Fruit fly (Drosophila melanogaster) whole organism, embryonic: ENCODE measurements around the gene CG12056.

Experiments
- ATbp ChIP-seq: fragments of 200-800 bp; sonication (Bioruptor generic); optimal IDR thresholded peaks from 2 replicates; lab custom pipeline; 2017; ENCODE audit warnings: missing biosample characterization, mild to moderate bottlenecking, missing genetic modification characterization, missing genetic modification reagents
- C15 ChIP-seq: fragments of 200-800 bp; sonication (Bioruptor generic); IDR thresholded peaks from 3 replicates; pipeline ENCODE4 v1.3.6; 2022; ENCODE audit warnings: missing biosample characterization, missing genetic modification characterization
- CG11504 ChIP-seq: fragments of 200-800 bp; sonication (Bioruptor generic); optimal IDR thresholded peaks from 3 replicates; lab custom pipeline; 2019; ENCODE audit warnings: missing biosample characterization, mild to moderate bottlenecking, missing genetic modification characterization, moderate library complexity
- CG13424 ChIP-seq: fragments of 200-800 bp; sonication (Bioruptor generic); optimal IDR thresholded peaks from 2 replicates; lab custom pipeline; 2019; ENCODE audit warnings: missing biosample characterization, mild to moderate bottlenecking, missing genetic modification characterization, moderate library complexity
- CG14860 ChIP-seq: fragments of 200-800 bp; sonication (Bioruptor generic); IDR thresholded peaks from 3 replicates; pipeline ENCODE4 v1.3.6; 2022; ENCODE audit warnings: missing biosample characterization, missing genetic modification characterization; ENCODE audit not compliant: partially characterized antibody
- CG15011 ChIP-seq: fragments of 200-800 bp; sonication (Bioruptor generic); optimal IDR thresholded peaks from 3 replicates; lab custom pipeline; 2018; ENCODE audit warnings: missing biosample characterization, mild to moderate bottlenecking, missing genetic modification characterization
- CG1603 ChIP-seq: fragments of 200-800 bp; sonication (Bioruptor generic); optimal IDR thresholded peaks from 2 replicates; lab custom pipeline; 2019; ENCODE audit warnings: missing biosample characterization, mild to moderate bottlenecking, missing genetic modification characterization, moderate library complexity
- CG31365 ChIP-seq: fragments of 200-800 bp; sonication (Bioruptor generic); optimal IDR thresholded peaks from 2 replicates; lab custom pipeline; 2018; ENCODE audit warnings: missing biosample characterization, mild to moderate bottlenecking, missing genetic modification characterization
- CG32772 ChIP-seq: fragments of 200-800 bp; sonication (Bioruptor generic); IDR thresholded peaks from 2 replicates; pipeline ENCODE4 v1.3.6; 2022; ENCODE audit warnings: missing biosample characterization, missing genetic modification characterization
- CG6689 ChIP-seq: fragments of 200-800 bp; sonication (Bioruptor generic); IDR thresholded peaks from 2 replicates; pipeline ENCODE4 v1.3.6; 2022; ENCODE audit warnings: missing biosample characterization, missing genetic modification characterization
- CG8924 ChIP-seq: fragments of 200-800 bp; optimal IDR thresholded peaks from 3 replicates; lab custom pipeline; 2019; ENCODE audit warnings: missing biosample characterization, mild to moderate bottlenecking, missing genetic modification characterization, moderate library complexity
- CG9727 ChIP-seq: fragments of 200-800 bp; sonication (Bioruptor generic); optimal IDR thresholded peaks from 3 replicates; lab custom pipeline; 2017; ENCODE audit warnings: missing biosample characterization, mild to moderate bottlenecking, missing genetic modification characterization
- CrebB ChIP-seq: fragments of 200-800 bp; sonication (Bioruptor generic); optimal IDR thresholded peaks from 3 replicates; lab custom pipeline; 2018; ENCODE audit warnings: missing biosample characterization, mild to moderate bottlenecking, missing genetic modification characterization
- Deaf1 ChIP-seq: fragments of 200-800 bp; optimal IDR thresholded peaks from 3 replicates; lab custom pipeline; 2019; ENCODE audit warnings: missing biosample characterization, mild to moderate bottlenecking, missing genetic modification characterization, moderate library complexity
- Fer2 ChIP-seq: fragments of 200-800 bp; sonication (Bioruptor generic); optimal IDR thresholded peaks from 2 replicates; lab custom pipeline; 2018; ENCODE audit warnings: missing biosample characterization, mild to moderate bottlenecking, missing genetic modification characterization, moderate library complexity
- GATAe ChIP-seq: fragments of 200-800 bp; sonication (Bioruptor generic); conservative IDR thresholded peaks from 2 replicates; pipeline ENCODE4 v1.3.6; 2022; ENCODE audit warnings: missing biosample characterization, missing genetic modification characterization
- HHEX ChIP-seq: fragments of 200-800 bp; sonication (Bioruptor generic); optimal IDR thresholded peaks from 3 replicates; lab custom pipeline; 2017; ENCODE audit warnings: missing biosample characterization, mild to moderate bottlenecking, missing genetic modification characterization, missing genetic modification reagents
- HLHmδ ChIP-seq: fragments of 200-800 bp; sonication (Bioruptor generic); optimal IDR thresholded peaks from 2 replicates; lab custom pipeline; 2018; ENCODE audit warnings: missing biosample characterization, mild to moderate bottlenecking, missing genetic modification characterization, moderate library complexity
- HmgD ChIP-seq: fragments of 200-800 bp; sonication (Bioruptor generic); optimal IDR thresholded peaks from 3 replicates; lab custom pipeline; 2016; ENCODE audit warnings: missing biosample characterization, missing genetic modification characterization
- Myb ChIP-seq: fragments of 200-800 bp; sonication (Bioruptor generic); optimal IDR thresholded peaks from 2 replicates; lab custom pipeline; 2016; ENCODE audit warnings: missing biosample characterization, missing genetic modification characterization
- Scr ChIP-seq: fragments of 200-800 bp; sonication (Bioruptor generic); IDR thresholded peaks from 2 replicates; pipeline ENCODE4 v1.3.6; 2022; ENCODE audit warnings: missing biosample characterization, missing genetic modification characterization; ENCODE audit not compliant: partially characterized antibody
- Taf1 ChIP-seq: fragments of 200-800 bp; sonication (Bioruptor generic); IDR thresholded peaks from 2 replicates; pipeline ENCODE4 v1.3.6; 2022; ENCODE audit warnings: missing biosample characterization, missing genetic modification characterization
- Xbp1 ChIP-seq: fragments of 200-800 bp; sonication (Bioruptor generic); optimal IDR thresholded peaks from 3 replicates; lab custom pipeline; 2016; ENCODE audit warnings: missing biosample characterization, mild to moderate bottlenecking, missing genetic modification characterization
- ab ChIP-seq: fragments of 200-800 bp; sonication (Bioruptor generic); optimal IDR thresholded peaks from 2 replicates; lab custom pipeline; 2016; ENCODE audit warnings: missing biosample characterization, missing genetic modification characterization
- bab2 ChIP-seq: fragments of 200-800 bp; sonication (Bioruptor generic); optimal IDR thresholded peaks from 2 replicates; lab custom pipeline; 2016; ENCODE audit warnings: missing biosample characterization, missing genetic modification characterization
- bowl ChIP-seq: fragments of 200-800 bp; sonication (Bioruptor generic); IDR thresholded peaks from 2 replicates; pipeline ENCODE4 v1.3.6; 2022; ENCODE audit warnings: missing biosample characterization, missing genetic modification characterization
- cad ChIP-seq: fragments of >200 bp; optimal IDR thresholded peaks from 2 replicates; lab custom pipeline; 2017; ENCODE audit warnings: missing biosample characterization, missing genetic modification characterization
- cas ChIP-seq: fragments of 200-800 bp; sonication (Bioruptor generic); IDR thresholded peaks from 2 replicates; pipeline ENCODE4 v1.3.6; 2022; ENCODE audit warnings: missing biosample characterization, missing genetic modification characterization
- chif ChIP-seq, 2 experiments: fragments of 200-800 bp; sonication (Bioruptor generic); optimal IDR thresholded peaks; 3 replicates each; lab custom pipeline; 2016; ENCODE audit warnings: missing biosample characterization in 2 of 2, missing genetic modification characterization in 2 of 2
- cwo ChIP-seq: fragments of 200-800 bp; sonication (Bioruptor generic); optimal IDR thresholded peaks from 3 replicates; lab custom pipeline; 2017; ENCODE audit warnings: missing biosample characterization, missing genetic modification characterization, mild to moderate bottlenecking, moderate library complexity, missing genetic modification reagents
- dysf ChIP-seq: fragments of 200-800 bp; sonication (Bioruptor generic); IDR thresholded peaks from 3 replicates; pipeline ENCODE4 v1.3.6; 2022; ENCODE audit warnings: missing biosample characterization, missing genetic modification characterization
- gfzf ChIP-seq: fragments of 200-800 bp; sonication (Bioruptor generic); optimal IDR thresholded peaks from 2 replicates; lab custom pipeline; 2016; ENCODE audit warnings: missing biosample characterization, mild to moderate bottlenecking, missing genetic modification characterization, moderate library complexity
- gt ChIP-seq: fragments of 200-800 bp; sonication (Bioruptor generic); IDR thresholded peaks from 2 replicates; pipeline ENCODE4 v1.3.6; 2022; ENCODE audit warnings: missing biosample characterization, missing genetic modification characterization
- h ChIP-seq: fragments of >200 bp; optimal IDR thresholded peaks from 2 replicates; lab custom pipeline; 2017
- ham ChIP-seq: fragments of 200-800 bp; sonication (Bioruptor generic); IDR thresholded peaks from 2 replicates; pipeline ENCODE4 v1.3.6; 2022; ENCODE audit warnings: missing biosample characterization, missing genetic modification characterization
- hth ChIP-seq: fragments of >200 bp; optimal IDR thresholded peaks from 2 replicates; lab custom pipeline; 2017; ENCODE audit warnings: inconsistent platforms
- inv ChIP-seq: fragments of 200-800 bp; sonication (Bioruptor generic); IDR thresholded peaks from 2 replicates; pipeline ENCODE4 v1.3.6; 2022; ENCODE audit warnings: missing biosample characterization, missing genetic modification characterization; ENCODE audit not compliant: partially characterized antibody
- lbe ChIP-seq: fragments of 200-800 bp; sonication (Bioruptor generic); optimal IDR thresholded peaks from 2 replicates; lab custom pipeline; 2016; ENCODE audit warnings: missing biosample characterization, mild to moderate bottlenecking, missing genetic modification characterization
- lmd ChIP-seq: fragments of 200-800 bp; sonication (Bioruptor generic); IDR thresholded peaks from 2 replicates; pipeline ENCODE4 v1.3.6; 2022; ENCODE audit warnings: missing biosample characterization, missing genetic modification characterization
- nau ChIP-seq: fragments of 200-800 bp; sonication (Bioruptor generic); optimal IDR thresholded peaks from 3 replicates; lab custom pipeline; 2017; ENCODE audit warnings: missing biosample characterization, mild to moderate bottlenecking, missing genetic modification characterization, missing genetic modification reagents
- nerfin-2 ChIP-seq: fragments of 200-800 bp; sonication (Bioruptor generic); IDR thresholded peaks from 2 replicates; pipeline ENCODE4 v1.3.6; 2022; ENCODE audit warnings: missing biosample characterization, missing genetic modification characterization; ENCODE audit not compliant: partially characterized antibody
- ranshi ChIP-seq: fragments of 200-800 bp; sonication (Bioruptor generic); IDR thresholded peaks from 2 replicates; pipeline ENCODE4 v1.3.6; 2022; ENCODE audit warnings: missing biosample characterization, missing genetic modification characterization
- sc ChIP-seq, 3 experiments: fragments of >200 bp in 2 of 3; fragments of 200-800 bp in 1 of 3; sonication (Bioruptor generic) in 1 of 3; optimal IDR thresholded peaks; 2 replicates in 2 of 3; 3 replicates in 1 of 3; lab custom pipeline; 2017; ENCODE audit warnings: mild to moderate bottlenecking in 1 of 3, missing biosample characterization in 1 of 3, missing genetic modification characterization in 1 of 3, missing genetic modification reagents in 1 of 3
- sima ChIP-seq: fragments of 200-800 bp; sonication (Bioruptor generic); optimal IDR thresholded peaks from 2 replicates; lab custom pipeline; 2016; ENCODE audit warnings: missing biosample characterization, missing genetic modification characterization
- sna ChIP-seq: fragments of 200-800 bp; sonication (Bioruptor generic); IDR thresholded peaks from 2 replicates; pipeline ENCODE4 v1.3.6; 2022; ENCODE audit warnings: missing biosample characterization, missing genetic modification characterization; ENCODE audit not compliant: partially characterized antibody
- sqz ChIP-seq: fragments of 200-800 bp; sonication (Bioruptor generic); optimal IDR thresholded peaks from 3 replicates; lab custom pipeline; 2018; ENCODE audit warnings: missing biosample characterization, mild to moderate bottlenecking, missing genetic modification characterization
- vvl ChIP-seq: fragments of 200-800 bp; sonication (Bioruptor generic); IDR thresholded peaks from 2 replicates; pipeline ENCODE4 v1.3.6; 2022; ENCODE audit warnings: missing biosample characterization, missing genetic modification characterization
- wor ChIP-seq: fragments of 200-800 bp; sonication (Bioruptor generic); IDR thresholded peaks from 2 replicates; pipeline ENCODE4 v1.3.6; 2022; ENCODE audit warnings: missing biosample characterization, missing genetic modification characterization
- zen ChIP-seq: fragments of 200-800 bp; sonication (Bioruptor generic); optimal IDR thresholded peaks from 3 replicates; lab custom pipeline; 2018; ENCODE audit warnings: missing biosample characterization, mild to moderate bottlenecking, missing genetic modification characterization, moderate library complexity

The CG12056 gene

dm6 chrX:9201866-9202681, 9.6 kb downstream of the CG12056 start (continued):
- TF ChIP-seq cas (GFP tag; lab: Robert Waterston, UW): peak; percentile 76
- TF ChIP-seq Taf1 (GFP tag; lab: Robert Waterston, UW): peak; percentile 71
- TF ChIP-seq nau (GFP tag; lab: Kevin White, UChicago): no peak
- no peak for TF ChIP-seq sc (optimal IDR thresholded peaks at IDR 0.05; lab: Kevin White, UChicago)
- no peak for TF ChIP-seq sc (GFP tag; optimal IDR thresholded peaks at IDR 0.05; lab: Kevin White, UChicago)
- TF ChIP-seq CG32772 (GFP tag; lab: Robert Waterston, UW): peak; percentile 65
- TF ChIP-seq CG9727 (GFP tag; lab: Kevin White, UChicago): peak; percentile 78
- TF ChIP-seq CG13424: peak; percentile 66
- peak; percentile 79 for TF ChIP-seq ham (GFP tag; lab: Robert Waterston, UW)
- TF ChIP-seq Xbp1 (GFP tag; lab: Kevin White, UChicago): peak; percentile 50
- TF ChIP-seq CG1603 (tag; lab: Kevin White, UChicago): peak; percentile 17
- TF ChIP-seq HHEX (GFP tag; lab: Kevin White, UChicago): peak; percentile 86
- peak; percentile 84 for TF ChIP-seq CG8924
- TF ChIP-seq CG14860 (GFP tag; lab: Robert Waterston, UW): no peak
- peak; percentile 19 for TF ChIP-seq ATbp (GFP tag; lab: Kevin White, UChicago)
- TF ChIP-seq sqz: no peak
- no peak for TF ChIP-seq sima
- TF ChIP-seq CrebB (tag; lab: Kevin White, UChicago): peak; percentile 38
- TF ChIP-seq HmgD (GFP tag; lab: Kevin White, UChicago): no peak
- TF ChIP-seq HLHmδ (GFP tag; lab: Kevin White, UChicago): no peak
- no peak for TF ChIP-seq wor (GFP tag; lab: Robert Waterston, UW)
- no peak for TF ChIP-seq lbe (GFP tag; lab: Kevin White, UChicago)
- peak; percentile 46 for TF ChIP-seq Fer2 (tag; lab: Kevin White, UChicago)
- no peak for TF ChIP-seq cad (GFP tag; lab: Kevin White, UChicago)
- peak; percentile 83 for TF ChIP-seq cwo (GFP tag; lab: Kevin White, UChicago)
- peak; percentile 80; the same call in 1 of the 2 replicates for TF ChIP-seq lmd (GFP tag; lab: Robert Waterston, UW)
- no peak for TF ChIP-seq gfzf
- TF ChIP-seq h: no peak
- peak; percentile 11 for TF ChIP-seq bab2 (GFP tag; lab: Kevin White, UChicago)
- no peak for TF ChIP-seq Scr (GFP tag; lab: Robert Waterston, UW)
- TF ChIP-seq CG6689 (GFP tag; lab: Robert Waterston, UW): peak; percentile 92
- no peak for TF ChIP-seq ab
- TF ChIP-seq CG11504: peak; percentile 64
- TF ChIP-seq Deaf1 (tag; lab: Kevin White, UChicago): peak; percentile 37
- peak; percentile 82 for TF ChIP-seq vvl (GFP tag; lab: Robert Waterston, UW)
- no peak for TF ChIP-seq inv
- peak; percentile 57; the same call in 1 of the 2 replicates for TF ChIP-seq GATAe (GFP tag; lab: Robert Waterston, UW)
- TF ChIP-seq nerfin-2 (GFP tag; lab: Robert Waterston, UW): no peak
- TF ChIP-seq sna (GFP tag; lab: Robert Waterston, UW): no peak
- peak; percentile 70 for TF ChIP-seq C15 (GFP tag; lab: Robert Waterston, UW)
- peak in 1 of 2 experiments; percentile 8 for TF ChIP-seq chif (GFP tag; optimal IDR thresholded peaks at IDR 0.05; lab: Kevin White, UChicago)
- peak; percentile 65 for TF ChIP-seq ranshi (GFP tag; lab: Robert Waterston, UW)
- TF ChIP-seq gt (GFP tag; lab: Robert Waterston, UW): no peak
- TF ChIP-seq Myb (GFP tag; lab: Kevin White, UChicago): peak; percentile 28
- TF ChIP-seq bowl (GFP tag; lab: Robert Waterston, UW): peak; percentile 58; the same call in 1 of the 2 replicates
- peak; percentile 32 for TF ChIP-seq CG31365 (tag; lab: Kevin White, UChicago)
- TF ChIP-seq hth: no peak
- peak; percentile 91 for TF ChIP-seq dysf (GFP tag; lab: Robert Waterston, UW)
- TF ChIP-seq zen (tag; lab: Kevin White, UChicago): no peak
- TF ChIP-seq CG15011 (GFP tag; lab: Kevin White, UChicago): peak; percentile 27
